Fruit fly (Drosophila melanogaster) whole organism, adult: ENCODE data around the gene CG31266.

Source experiments
- CG12768 ChIP-seq: fragments of 200-800 bp; sonication (Bioruptor generic); optimal IDR thresholded peaks from 2 replicates; lab custom pipeline; 2017; ENCODE audit warnings: missing biosample characterization, missing genetic modification characterization, mild to moderate bottlenecking, moderate library complexity, missing genetic modification reagents
- CG7045 ChIP-seq: fragments of 200-800 bp; sonication (Bioruptor generic); optimal IDR thresholded peaks from 2 replicates; lab custom pipeline; 2017; ENCODE audit warnings: missing biosample characterization, mild to moderate bottlenecking, missing genetic modification characterization
- Clk ChIP-seq: fragments of 200-800 bp; sonication (Bioruptor generic); optimal IDR thresholded peaks from 2 replicates; lab custom pipeline; 2017; ENCODE audit warnings: missing biosample characterization, missing genetic modification characterization
- Crg-1 ChIP-seq: fragments of 200-800 bp; sonication (Bioruptor generic); optimal IDR thresholded peaks from 2 replicates; lab custom pipeline; 2016; ENCODE audit warnings: missing biosample characterization, missing genetic modification characterization
- Hr96 ChIP-seq: fragments of 200-800 bp; sonication (Bioruptor generic); optimal IDR thresholded peaks from 2 replicates; lab custom pipeline; 2016; ENCODE audit warnings: missing biosample characterization, missing genetic modification characterization
- Mnt ChIP-seq: fragments of 200-800 bp; sonication (Bioruptor generic); optimal IDR thresholded peaks from 2 replicates; lab custom pipeline; 2016; ENCODE audit warnings: missing biosample characterization, mild to moderate bottlenecking, missing genetic modification characterization
- cnc ChIP-seq, 2 experiments: fragments of >200 bp; optimal IDR thresholded peaks; 2 replicates each; lab custom pipeline; 2017
- tj ChIP-seq: fragments of 200-800 bp; sonication (Bioruptor generic); optimal IDR thresholded peaks from 3 replicates; lab custom pipeline; 2017; ENCODE audit warnings: missing biosample characterization, mild to moderate bottlenecking, missing genetic modification characterization, moderate library complexity
- toe ChIP-seq: fragments of 200-800 bp; sonication (Bioruptor generic); optimal IDR thresholded peaks from 2 replicates; lab custom pipeline; 2016; ENCODE audit warnings: missing biosample characterization, missing genetic modification characterization

DNA sequence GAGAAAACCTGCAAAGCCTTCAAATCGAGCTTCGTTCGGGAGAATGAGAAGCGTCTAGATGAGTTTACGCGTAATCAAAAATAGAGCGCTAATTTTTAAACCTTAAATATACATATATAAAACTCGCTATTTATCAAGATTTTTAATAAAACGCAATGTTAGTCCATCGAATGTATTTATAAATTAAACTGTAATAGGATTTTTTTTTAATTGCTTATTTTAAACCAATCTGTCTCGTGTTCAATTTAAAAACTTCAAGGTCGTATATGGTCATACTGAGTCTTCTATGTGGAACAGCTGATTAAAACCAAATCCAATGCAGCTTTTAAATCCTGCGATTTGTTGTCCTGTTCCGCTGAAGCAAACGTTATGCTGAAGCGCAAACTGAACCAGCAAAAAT lies 17.8 kb downstream of the CG31266 start, which contains the start of gene Smug:
- TF ChIP-seq Hr96 (no peak), toe (GFP tag; lab: Kevin White, UChicago) (no peak), CG7045 (GFP tag; lab: Kevin White, UChicago) (no peak), CG12768 (GFP tag; lab: Kevin White, UChicago) (no peak), Mnt (GFP tag; lab: Kevin White, UChicago) (no peak), Crg-1 (GFP tag; lab: Kevin White, UChicago) (no peak), Clk (GFP tag; lab: Kevin White, UChicago) (no peak), tj (GFP tag; lab: Kevin White, UChicago) (no peak), cnc (optimal IDR thresholded peaks at IDR 0.05; lab: Kevin White, UChicago) (no peak)
